Fruit fly (Drosophila melanogaster) whole organism, embryonic: ENCODE measurements around the gene CG2129.

ENCODE experiments used
- Blimp-1 ChIP-seq: fragments of 200-800 bp; sonication (Bioruptor generic); optimal IDR thresholded peaks from 3 replicates; lab custom pipeline; 2018; ENCODE audit warnings: missing biosample characterization, missing genetic modification characterization, mild to moderate bottlenecking, moderate library complexity, missing genetic modification reagents
- CG10654 ChIP-seq: fragments of 200-800 bp; sonication (Bioruptor generic); optimal IDR thresholded peaks from 2 replicates; lab custom pipeline; 2016; ENCODE audit warnings: missing biosample characterization, missing genetic modification characterization
- CG10959 ChIP-seq: fragments of 200-800 bp; sonication (Bioruptor generic); IDR thresholded peaks from 2 replicates; pipeline ENCODE4 v1.3.6; 2022; ENCODE audit warnings: missing biosample characterization, missing genetic modification characterization
- CG11093 ChIP-seq: fragments of 200-800 bp; sonication (Bioruptor generic); IDR thresholded peaks from 3 replicates; pipeline ENCODE4 v1.3.6; 2022; ENCODE audit warnings: missing biosample characterization, missing genetic modification characterization
- CG12219 ChIP-seq: fragments of 200-800 bp; sonication (Bioruptor generic); optimal IDR thresholded peaks from 3 replicates; lab custom pipeline; 2018; ENCODE audit warnings: missing biosample characterization, mild to moderate bottlenecking, missing genetic modification characterization
- CG14441 ChIP-seq: fragments of 200-800 bp; sonication (Bioruptor generic); IDR thresholded peaks from 2 replicates; pipeline ENCODE4 v1.3.6; 2022; ENCODE audit warnings: missing biosample characterization, missing genetic modification characterization
- CG15269 ChIP-seq: fragments of 200-800 bp; sonication (Bioruptor generic); optimal IDR thresholded peaks from 2 replicates; lab custom pipeline; 2018; ENCODE audit warnings: missing biosample characterization, mild to moderate bottlenecking, missing genetic modification characterization, moderate library complexity
- CG1602 ChIP-seq: fragments of 200-800 bp; sonication (Bioruptor generic); optimal IDR thresholded peaks from 3 replicates; lab custom pipeline; 2016; ENCODE audit warnings: missing biosample characterization, missing genetic modification characterization
- CG1603 ChIP-seq: fragments of 200-800 bp; sonication (Bioruptor generic); optimal IDR thresholded peaks from 2 replicates; lab custom pipeline; 2019; ENCODE audit warnings: missing biosample characterization, mild to moderate bottlenecking, missing genetic modification characterization, moderate library complexity
- CG1647 ChIP-seq: fragments of 200-800 bp; sonication (Bioruptor generic); optimal IDR thresholded peaks from 3 replicates; lab custom pipeline; 2016; ENCODE audit warnings: missing biosample characterization, missing genetic modification characterization
- CG17385 ChIP-seq: fragments of 200-800 bp; sonication (Bioruptor generic); optimal IDR thresholded peaks from 3 replicates; lab custom pipeline; 2018; ENCODE audit warnings: missing biosample characterization, mild to moderate bottlenecking, missing genetic modification characterization
- CG17829 ChIP-seq: fragments of 200-800 bp; optimal IDR thresholded peaks from 2 replicates; lab custom pipeline; 2019; ENCODE audit warnings: missing biosample characterization, mild to moderate bottlenecking, missing genetic modification characterization, moderate library complexity
- CG2678 ChIP-seq: fragments of 200-800 bp; sonication (Bioruptor generic); optimal IDR thresholded peaks from 3 replicates; lab custom pipeline; 2019; ENCODE audit warnings: missing biosample characterization, mild to moderate bottlenecking, missing genetic modification characterization, moderate library complexity
- CG2889 ChIP-seq: fragments of 200-800 bp; sonication (Bioruptor generic); IDR thresholded peaks from 3 replicates; pipeline ENCODE4 v1.3.6; 2022; ENCODE audit warnings: missing biosample characterization, missing genetic modification characterization
- CG30403 ChIP-seq: fragments of 200-800 bp; sonication (Bioruptor generic); optimal IDR thresholded peaks from 3 replicates; lab custom pipeline; 2016; ENCODE audit warnings: missing biosample characterization, missing genetic modification characterization
- CG34376 ChIP-seq: fragments of 200-800 bp; sonication (Bioruptor generic); optimal IDR thresholded peaks from 2 replicates; lab custom pipeline; 2018; ENCODE audit warnings: missing biosample characterization, mild to moderate bottlenecking, missing genetic modification characterization
- CG7372 ChIP-seq: fragments of 200-800 bp; sonication (Bioruptor generic); IDR thresholded peaks from 2 replicates; pipeline ENCODE4 v1.3.6; 2022; ENCODE audit warnings: missing biosample characterization, missing genetic modification characterization
- CrebB ChIP-seq: fragments of 200-800 bp; sonication (Bioruptor generic); optimal IDR thresholded peaks from 3 replicates; lab custom pipeline; 2018; ENCODE audit warnings: missing biosample characterization, mild to moderate bottlenecking, missing genetic modification characterization
- Doc2 ChIP-seq: fragments of 200-800 bp; sonication (Bioruptor generic); IDR thresholded peaks from 2 replicates; pipeline ENCODE4 v1.3.6; 2022; ENCODE audit warnings: missing biosample characterization, missing genetic modification characterization
- E2f1 ChIP-seq: fragments of 200-800 bp; sonication (Bioruptor generic); IDR thresholded peaks from 2 replicates; pipeline ENCODE4 v1.3.6; 2022; ENCODE audit warnings: missing biosample characterization, missing genetic modification characterization
- Gug ChIP-seq: fragments of 200-800 bp; sonication (Bioruptor generic); IDR thresholded peaks from 4 replicates; pipeline ENCODE4 v1.3.6; 2022; ENCODE audit warnings: missing biosample characterization, missing genetic modification characterization
- H2.0 ChIP-seq: fragments of 200-800 bp; sonication (Bioruptor generic); IDR thresholded peaks from 2 replicates; pipeline ENCODE4 v1.3.6; 2022; ENCODE audit warnings: missing biosample characterization, missing genetic modification characterization
- Hr51 ChIP-seq, 2 experiments: fragments of 200-800 bp; sonication (Bioruptor generic); optimal IDR thresholded peaks; 2 replicates in 1 of 2; 3 replicates in 1 of 2; lab custom pipeline; 2016 to 2018; ENCODE audit warnings: missing biosample characterization in 2 of 2, missing genetic modification characterization in 2 of 2, mild to moderate bottlenecking in 1 of 2, moderate library complexity in 1 of 2
- Mrtf ChIP-seq: fragments of 200-800 bp; sonication (Bioruptor generic); IDR thresholded peaks from 3 replicates; pipeline ENCODE4 v1.3.6; 2022; ENCODE audit warnings: missing biosample characterization, missing genetic modification characterization
- Oli ChIP-seq: fragments of 200-800 bp; sonication (Bioruptor generic); optimal IDR thresholded peaks from 2 replicates; lab custom pipeline; 2018; ENCODE audit warnings: missing biosample characterization, mild to moderate bottlenecking, missing genetic modification characterization, moderate library complexity
- Sox100B ChIP-seq: fragments of 200-800 bp; sonication (Bioruptor generic); optimal IDR thresholded peaks from 3 replicates; lab custom pipeline; 2018; ENCODE audit warnings: missing biosample characterization, mild to moderate bottlenecking, missing genetic modification characterization
- TFAM ChIP-seq: fragments of 200-800 bp; sonication (Bioruptor generic); optimal IDR thresholded peaks from 2 replicates; lab custom pipeline; 2017; ENCODE audit warnings: missing biosample characterization, missing genetic modification characterization, inconsistent platforms
- Xbp1 ChIP-seq: fragments of 200-800 bp; sonication (Bioruptor generic); optimal IDR thresholded peaks from 3 replicates; lab custom pipeline; 2016; ENCODE audit warnings: missing biosample characterization, mild to moderate bottlenecking, missing genetic modification characterization
- ash1 ChIP-seq: fragments of 200-800 bp; sonication (Bioruptor generic); optimal IDR thresholded peaks from 2 replicates; lab custom pipeline; 2018; ENCODE audit warnings: missing biosample characterization, mild to moderate bottlenecking, missing genetic modification characterization
- bsh ChIP-seq, 2 experiments: fragments of 200-800 bp; sonication (Bioruptor generic); optimal IDR thresholded peaks; 2 replicates each; lab custom pipeline; 2017 to 2018; ENCODE audit warnings: mild to moderate bottlenecking in 2 of 2, missing biosample characterization in 2 of 2, missing genetic modification characterization in 2 of 2, moderate library complexity in 1 of 2
- crol ChIP-seq: fragments of 200-800 bp; sonication (Bioruptor generic); IDR thresholded peaks from 2 replicates; pipeline ENCODE4 v1.3.6; 2022; ENCODE audit warnings: missing biosample characterization, missing genetic modification characterization
- esg ChIP-seq: fragments of 200-800 bp; sonication (Bioruptor generic); conservative IDR thresholded peaks from 2 replicates; pipeline ENCODE4 v1.3.6; 2022; ENCODE audit warnings: missing biosample characterization, missing genetic modification characterization
- ftz-f1 ChIP-seq: fragments of 200-800 bp; sonication (Bioruptor generic); optimal IDR thresholded peaks from 2 replicates; lab custom pipeline; 2016; ENCODE audit warnings: missing biosample characterization, missing genetic modification characterization
- kah ChIP-seq: fragments of 200-800 bp; sonication (Bioruptor generic); optimal IDR thresholded peaks from 2 replicates; lab custom pipeline; 2018; ENCODE audit warnings: missing biosample characterization, mild to moderate bottlenecking, missing genetic modification characterization
- maf-S ChIP-seq: fragments of 200-800 bp; sonication (Bioruptor generic); optimal IDR thresholded peaks from 2 replicates; lab custom pipeline; 2016; ENCODE audit warnings: missing biosample characterization, missing genetic modification characterization
- onecut ChIP-seq: fragments of 200-800 bp; sonication (Bioruptor generic); IDR thresholded peaks from 2 replicates; pipeline ENCODE4 v1.3.6; 2022; ENCODE audit warnings: missing biosample characterization, missing genetic modification characterization
- org-1 ChIP-seq: fragments of 200-800 bp; sonication (Bioruptor generic); optimal IDR thresholded peaks from 2 replicates; lab custom pipeline; 2017; ENCODE audit warnings: missing biosample characterization, missing genetic modification characterization
- pan ChIP-seq, 4 experiments: fragments of >200 bp in 3 of 4; fragments of 200-800 bp in 1 of 4; sonication (Bioruptor generic) in 1 of 4; optimal IDR thresholded peaks in 3 of 4; IDR thresholded peaks in 1 of 4; 2 replicates each; pipeline versions ENCODE4 v1.3.6 to Lab custom; 2017 to 2022; ENCODE audit warnings: missing biosample characterization in 2 of 4, missing genetic modification characterization in 2 of 4, mixed read lengths in 1 of 4
- prd ChIP-seq, 3 experiments: fragments of >200 bp in 2 of 3; fragments of 200-800 bp in 1 of 3; sonication (Bioruptor generic) in 1 of 3; optimal IDR thresholded peaks in 2 of 3; IDR thresholded peaks in 1 of 3; 2 replicates in 2 of 3; 3 replicates in 1 of 3; pipeline versions ENCODE4 v1.3.6 to Lab custom; 2017 to 2022; ENCODE audit warnings: missing biosample characterization in 1 of 3, missing genetic modification characterization in 1 of 3
- ro ChIP-seq: fragments of 200-800 bp; sonication (Bioruptor generic); IDR thresholded peaks from 2 replicates; pipeline ENCODE4 v1.3.6; 2022; ENCODE audit warnings: missing biosample characterization, missing genetic modification characterization
- sd ChIP-seq: fragments of 200-800 bp; sonication (Bioruptor generic); optimal IDR thresholded peaks from 3 replicates; lab custom pipeline; 2018; ENCODE audit warnings: missing biosample characterization, mild to moderate bottlenecking, missing genetic modification characterization, moderate library complexity
- sens ChIP-seq: fragments of 200-800 bp; sonication (Bioruptor generic); peaks from one replicate; lab custom pipeline; 2016; ENCODE audit warnings: missing biosample characterization, missing genetic modification characterization
- sens-2 ChIP-seq: fragments of 200-800 bp; sonication (Bioruptor generic); IDR thresholded peaks from 2 replicates; pipeline ENCODE4 v1.3.6; 2022; ENCODE audit warnings: missing biosample characterization, missing genetic modification characterization
- slbo ChIP-seq: fragments of 200-800 bp; sonication (Bioruptor generic); IDR thresholded peaks from 2 replicates; pipeline ENCODE4 v1.3.6; 2022; ENCODE audit warnings: missing biosample characterization, missing genetic modification characterization
- tgo ChIP-seq: fragments of 200-800 bp; sonication (Bioruptor generic); IDR thresholded peaks from 3 replicates; pipeline ENCODE4 v1.3.6; 2022; ENCODE audit warnings: missing biosample characterization, missing genetic modification characterization
- toy ChIP-seq: fragments of 200-800 bp; sonication (Bioruptor generic); IDR thresholded peaks from 2 replicates; pipeline ENCODE4 v1.3.6; 2022; ENCODE audit warnings: missing biosample characterization, missing genetic modification characterization
- zf30C ChIP-seq: fragments of 200-800 bp; sonication (Bioruptor generic); optimal IDR thresholded peaks from 3 replicates; lab custom pipeline; 2018; ENCODE audit warnings: missing biosample characterization, mild to moderate bottlenecking, missing genetic modification characterization
- zfh1 ChIP-seq: fragments of 200-800 bp; sonication (Bioruptor generic); IDR thresholded peaks from 3 replicates; pipeline ENCODE4 v1.3.6; 2022; ENCODE audit warnings: missing biosample characterization, missing genetic modification characterization

The CG2129 gene

dm6 chrX:8196598-8197228, 51.1 kb downstream of the CG2129 start (continued):
- TF ChIP-seq CG10959 (GFP tag; lab: Robert Waterston, UW) (0 out of 2 replicates have a peak, but pooled peaks have one; percentile 18), esg (GFP tag; lab: Robert Waterston, UW) (peak; percentile 49), slbo (peak; percentile 57), sd (tag; lab: Kevin White, UChicago) (peak; percentile 38), CG17829 (tag; lab: Kevin White, UChicago) (peak; percentile 20), CG34376 (GFP tag; lab: Kevin White, UChicago) (no peak), TFAM (GFP tag; lab: Kevin White, UChicago) (no peak), Gug (GFP tag; lab: Robert Waterston, UW) (peak; percentile 26; the same call in 1 of the 4 replicates), kah (GFP tag; lab: Kevin White, UChicago) (peak; percentile 24), prd (optimal IDR thresholded peaks at IDR 0.05; lab: Kevin White, UChicago) (no peak), prd (GFP tag; IDR thresholded peaks at IDR 0.05; lab: Robert Waterston, UW) (peak; percentile 65; the same call in 1 of the 3 replicates), CG2678 (tag; lab: Kevin White, UChicago) (peak; percentile 34), Doc2 (GFP tag; lab: Robert Waterston, UW) (0 out of 2 replicates have a peak, but pooled peaks have one; percentile 7), CG1603 (tag; lab: Kevin White, UChicago) (peak; percentile 77), CG14441 (GFP tag; lab: Robert Waterston, UW) (peak; percentile 41; the same call in 1 of the 2 replicates), CG7372 (GFP tag; lab: Robert Waterston, UW) (no peak), CG30403 (GFP tag; lab: Kevin White, UChicago) (peak; percentile 28), CG12219 (GFP tag; lab: Kevin White, UChicago) (peak; percentile 25), CG1647 (GFP tag; lab: Kevin White, UChicago) (no peak), Mrtf (GFP tag; lab: Robert Waterston, UW) (peak; percentile 61; the same call in 2 of the 3 replicates), CrebB (tag; lab: Kevin White, UChicago) (peak; percentile 23), crol (GFP tag; lab: Robert Waterston, UW) (peak; percentile 84), maf-S (GFP tag; lab: Kevin White, UChicago) (no peak), toy (no peak), sens-2 (0 out of 2 replicates have a peak, but pooled peaks have one; percentile 31), pan (optimal IDR thresholded peaks at IDR 0.05; lab: Kevin White, UChicago) (no peak), pan (GFP tag; optimal IDR thresholded peaks at IDR 0.05 in 1 of 2, IDR thresholded peaks at IDR 0.05 in 1 of 2) (peak in 1 of 2 experiments; percentile 77), E2f1 (GFP tag; lab: Robert Waterston, UW) (peak; percentile 62), CG15269 (tag; lab: Kevin White, UChicago) (peak; percentile 52), zfh1 (GFP tag; lab: Robert Waterston, UW) (peak; percentile 58; the same call in 1 of the 3 replicates), CG17385 (GFP tag; lab: Kevin White, UChicago) (peak; percentile 23), Blimp-1 (peak; percentile 53), CG10654 (GFP tag; lab: Kevin White, UChicago) (peak; percentile 1), ro (GFP tag; lab: Robert Waterston, UW) (no peak), CG1602 (GFP tag; lab: Kevin White, UChicago) (peak; percentile 23), CG11093 (GFP tag; lab: Robert Waterston, UW) (peak; percentile 57; the same call in 1 of the 3 replicates), Sox100B (GFP tag; lab: Kevin White, UChicago) (peak; percentile 40), H2.0 (GFP tag; lab: Robert Waterston, UW) (peak; percentile 58), bsh (GFP tag; optimal IDR thresholded peaks at IDR 0.05; lab: Kevin White, UChicago) (peak; percentile 17 to 67), ash1 (no peak), zf30C (GFP tag; lab: Kevin White, UChicago) (no peak), tgo (peak; percentile 52; the same call in 2 of the 3 replicates), Oli (tag; lab: Kevin White, UChicago) (peak; percentile 59), Xbp1 (GFP tag; lab: Kevin White, UChicago) (peak; percentile 44), org-1 (GFP tag; lab: Kevin White, UChicago) (peak; percentile 6), Hr51 (GFP tag; optimal IDR thresholded peaks at IDR 0.05; lab: Kevin White, UChicago) (peak in 1 of 2 experiments; percentile 57), CG2889 (GFP tag; lab: Robert Waterston, UW) (peak; percentile 19; the same call in 1 of the 3 replicates), sens (GFP tag; lab: Kevin White, UChicago) (peak; percentile 87), onecut (GFP tag; lab: Robert Waterston, UW) (no peak), ftz-f1 (GFP tag; lab: Kevin White, UChicago) (peak; percentile 20)
